Fruit fly (Drosophila melanogaster) Kc167 (cell line): ENCODE results near the gene CG17751.

Experiments
- Myc ChIP-seq: fragments of >200 bp; optimal IDR thresholded peaks from 2 replicates; lab custom pipeline; 2017; ENCODE audit warnings: missing external identifiers
- h ChIP-seq: fragments of >200 bp; optimal IDR thresholded peaks from 3 replicates; lab custom pipeline; 2018; ENCODE audit warnings: missing external identifiers
- insv ChIP-seq: fragments of >200 bp; optimal IDR thresholded peaks from 3 replicates; lab custom pipeline; 2018; ENCODE audit warnings: missing external identifiers
- psq ChIP-seq: fragments of >200 bp; optimal IDR thresholded peaks from 2 replicates; lab custom pipeline; 2017; ENCODE audit warnings: missing external identifiers

dm6 chr3R:19622005-19622404, 15.0 kb downstream of the CG17751 start:
- TF ChIP-seq psq (lab: Kevin White, UChicago) (no peak), Myc (lab: Kevin White, UChicago) (no peak), insv (lab: Kevin White, UChicago) (no peak), h (no peak)
